Worm (Caenorhabditis elegans) whole organism, late embryonic: ENCODE measurements around the gene str-141.

Experiments
- ceh-9 ChIP-seq: sonication (generic microtip); optimal IDR thresholded peaks from 2 replicates; lab custom pipeline; 2016; ENCODE audit warnings: mild to moderate bottlenecking, missing genetic modification characterization, inconsistent platforms, missing compliant biosample characterization
- fax-1 ChIP-seq: sonication (generic microtip); optimal IDR thresholded peaks from 2 replicates; lab custom pipeline; 2016; ENCODE audit warnings: missing genotype, missing genetic modification characterization, missing compliant biosample characterization
- lim-6 ChIP-seq: sonication (generic microtip); optimal IDR thresholded peaks from 2 replicates; lab custom pipeline; 2016; ENCODE audit warnings: missing genetic modification characterization, missing compliant biosample characterization
- unc-86 ChIP-seq: sonication (generic microtip); optimal IDR thresholded peaks from 2 replicates; lab custom pipeline; 2016; ENCODE audit warnings: missing genetic modification characterization, missing compliant biosample characterization

ce11 chrV:11279564-11279963, 44.1 kb downstream of the str-141 start:
- no peak for TF ChIP-seq unc-86
- no peak for TF ChIP-seq lim-6 (tag; lab: Kevin White, UChicago)
- no peak for TF ChIP-seq fax-1 (tag; lab: Kevin White, UChicago)
- no peak for TF ChIP-seq ceh-9
